Worm (Caenorhabditis elegans) whole organism, L4/young adult: ENCODE data around the gene chmp-7.

Experiments used
- dao-5 ChIP-seq: sonication (generic microtip); optimal IDR thresholded peaks from 2 replicates; lab custom pipeline; 2016; ENCODE audit warnings: missing genotype, missing genetic modification characterization, moderate library complexity, missing compliant biosample characterization
- him-1 ChIP-seq: sonication (generic microtip); optimal IDR thresholded peaks from 2 replicates; lab custom pipeline; 2016; ENCODE audit warnings: missing genotype, missing genetic modification reagents, missing genetic modification characterization, missing compliant biosample characterization

DNA sequence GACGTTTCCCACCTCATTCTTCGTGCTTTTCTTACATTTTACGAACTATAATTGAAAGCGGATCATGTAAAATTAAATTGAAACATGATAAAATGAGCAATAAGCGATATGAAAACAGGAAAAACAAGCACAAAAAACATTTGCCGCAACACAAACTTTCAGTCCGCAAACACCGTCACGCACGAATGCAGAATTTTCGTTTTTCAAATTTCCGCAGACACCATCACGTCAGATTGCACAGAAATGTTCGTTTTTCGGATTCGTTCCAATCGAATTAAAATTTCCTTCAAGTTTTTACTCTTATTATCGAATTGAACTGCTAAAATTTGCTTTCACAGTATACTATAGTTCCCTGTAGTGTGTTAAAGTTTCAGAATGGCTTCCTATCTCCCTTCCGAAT lies at the start of gene chmp-7:
- no peak for TF ChIP-seq dao-5 (tag; lab: Kevin White, UChicago)
- peak; percentile 62 for TF ChIP-seq him-1 (tag; lab: Kevin White, UChicago)
